Worm (Caenorhabditis elegans): Measurements from ENCODE around the gene ent-4.

- TF ChIP-seq ztf-23 (GFP tag; IDR thresholded peaks at IDR 0.05) (no peak), klf-2 (GFP tag; conservative IDR thresholded peaks at IDR 0.05) (no peak), flt-1 (GFP tag; IDR thresholded peaks at IDR 0.05) (no peak), tab-1 (GFP tag; IDR thresholded peaks at IDR 0.05) (no peak)
Observed at ce11 chrIV:13726630-13727029, at the start of gene ent-4.

Data from whole organism, midembryonic.